Fruit fly (Drosophila melanogaster): ENCODE data around the gene IP3K2.
A peak's percentile ranks its signal among the peaks of the same experiment; 100 is the strongest.

The IP3K2 gene

DNA sequence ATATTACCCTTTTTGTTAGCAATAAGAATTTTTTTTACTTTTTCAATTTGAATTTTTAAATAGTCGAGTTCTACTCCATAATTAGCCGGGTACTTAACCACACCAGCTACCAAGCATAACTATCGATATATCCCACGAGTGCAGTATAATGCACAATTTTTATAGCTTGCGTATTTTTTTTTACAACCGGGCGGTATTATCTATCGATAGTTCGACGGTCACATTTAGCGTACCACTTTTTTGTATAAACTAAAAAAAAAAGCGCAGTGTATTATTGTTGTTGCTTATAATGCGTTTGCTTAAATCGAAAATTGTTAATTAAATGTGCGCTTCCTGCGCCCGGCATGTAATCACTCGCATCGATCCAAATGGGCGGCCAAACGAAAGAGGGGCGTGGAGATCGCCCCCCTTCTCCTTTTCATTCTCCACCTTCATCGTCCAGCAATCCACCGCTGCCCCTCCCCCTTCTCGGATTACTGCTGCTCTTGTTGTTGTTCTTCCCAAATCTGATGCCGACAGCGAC lies 15.5 kb upstream of the IP3K2 start, which contains the start of gene Remo (continued):
- TF ChIP-seq Aef1 (GFP tag; IDR thresholded peaks at IDR 0.05) (peak; percentile 52; the same call in 2 of the 3 replicates), CG10565 (GFP tag; optimal IDR thresholded peaks at IDR 0.05) (no peak), peb (GFP tag; IDR thresholded peaks at IDR 0.05) (no peak), Chrac-16 (GFP tag; optimal IDR thresholded peaks at IDR 0.05) (no peak), ap (GFP tag; IDR thresholded peaks at IDR 0.05) (no peak), wek (GFP tag; optimal IDR thresholded peaks at IDR 0.05) (no peak), CG17802 (tag; optimal IDR thresholded peaks at IDR 0.05) (no peak), Opbp (GFP tag; IDR thresholded peaks at IDR 0.05; ENCODE audit: partially characterized antibody) (peak; percentile 76), CG15696 (tag; optimal IDR thresholded peaks at IDR 0.05) (no peak), CG11504 (tag; optimal IDR thresholded peaks at IDR 0.05) (no peak), Optix (GFP tag; IDR thresholded peaks at IDR 0.05) (no peak), fd64A (GFP tag; optimal IDR thresholded peaks at IDR 0.05) (no peak), prd (optimal IDR thresholded peaks at IDR 0.05) (no peak), prd (GFP tag; IDR thresholded peaks at IDR 0.05) (no peak), CG12155 (GFP tag; optimal IDR thresholded peaks at IDR 0.05) (no peak), Ptx1 (GFP tag; IDR thresholded peaks at IDR 0.05) (no peak), sima (GFP tag; optimal IDR thresholded peaks at IDR 0.05) (no peak), B-H1 (GFP tag; IDR thresholded peaks at IDR 0.05) (no peak), nmo (GFP tag; optimal IDR thresholded peaks at IDR 0.05) (peak; percentile 59), CG2712 (tag; optimal IDR thresholded peaks at IDR 0.05) (peak; percentile 21), dmrt11E (tag; optimal IDR thresholded peaks at IDR 0.05) (no peak), CG8924 (tag; optimal IDR thresholded peaks at IDR 0.05) (peak; percentile 46), Ets65A (GFP tag) (no peak), CG3847 (GFP tag; IDR thresholded peaks at IDR 0.05) (peak; percentile 49; the same call in 1 of the 2 replicates), CG11560 (tag; IDR thresholded peaks at IDR 0.05) (no peak), hkb (optimal IDR thresholded peaks at IDR 0.05) (no peak), hkb (GFP tag; IDR thresholded peaks at IDR 0.05) (no peak), pzg (GFP tag; optimal IDR thresholded peaks at IDR 0.05) (peak; percentile 92), H15 (GFP tag; IDR thresholded peaks at IDR 0.05) (no peak), stc (GFP tag; IDR thresholded peaks at IDR 0.05) (no peak), CG10462 (GFP tag; optimal IDR thresholded peaks at IDR 0.05) (no peak), CG13123 (GFP tag; optimal IDR thresholded peaks at IDR 0.05) (no peak), esg (GFP tag; conservative IDR thresholded peaks at IDR 0.05) (no peak), sug (tag; optimal IDR thresholded peaks at IDR 0.05) (peak; percentile 10), Jarid2 (GFP tag; optimal IDR thresholded peaks at IDR 0.05) (no peak), BtbVII (GFP tag; optimal IDR thresholded peaks at IDR 0.05) (no peak), Meics (GFP tag; optimal IDR thresholded peaks at IDR 0.05) (no peak), jing (GFP tag; optimal IDR thresholded peaks at IDR 0.05) (no peak), Hr3 (GFP tag; optimal IDR thresholded peaks at IDR 0.05) (no peak), exex (tag; optimal IDR thresholded peaks at IDR 0.05) (no peak), so (GFP tag; IDR thresholded peaks at IDR 0.05) (peak; percentile 66; the same call in 1 of the 3 replicates), CG9437 (GFP tag; optimal IDR thresholded peaks at IDR 0.05) (no peak), CG14860 (GFP tag; IDR thresholded peaks at IDR 0.05; ENCODE audit: partially characterized antibody) (0 out of 3 replicates have a peak, but pooled peaks have one; percentile 52), CG2202 (tag; optimal IDR thresholded peaks at IDR 0.05) (no peak), sna (GFP tag; IDR thresholded peaks at IDR 0.05; ENCODE audit: partially characterized antibody) (peak; percentile 58), tup (GFP tag; optimal IDR thresholded peaks at IDR 0.05) (no peak), CG10979 (tag; optimal IDR thresholded peaks at IDR 0.05) (no peak), sr (GFP tag; IDR thresholded peaks at IDR 0.05) (no peak), CG31388 (GFP tag; optimal IDR thresholded peaks at IDR 0.05) (no peak), sd (tag; optimal IDR thresholded peaks at IDR 0.05) (peak; percentile 15), Gug (GFP tag; IDR thresholded peaks at IDR 0.05) (no peak), Ravus (GFP tag; IDR thresholded peaks at IDR 0.05) (no peak)

Measured in whole organism, embryonic.